Worm (Caenorhabditis elegans): ENCODE data around the gene set-3.

- TF ChIP-seq ets-7 (tag; optimal IDR thresholded peaks at IDR 0.05) = no peak
- TF ChIP-seq hmbx-1 (tag; optimal IDR thresholded peaks at IDR 0.05) = no peak
- TF ChIP-seq flt-1 (GFP tag; IDR thresholded peaks at IDR 0.05) = no peak
- no peak for TF ChIP-seq tbx-37 (GFP tag; conservative IDR thresholded peaks at IDR 0.05)
- TF ChIP-seq ama-1 (optimal IDR thresholded peaks at IDR 0.05) = no peak
These were observed 28.7 kb downstream of the set-3 start for ce11 chrIII:9665490-9666179.

All from whole organism, early embryonic.